Worm (Caenorhabditis elegans): ENCODE measurements around the gene F23A7.5.
A peak's percentile ranks its signal among the peaks of the same experiment; 100 is the strongest.

Gene F23A7.5

DNA sequence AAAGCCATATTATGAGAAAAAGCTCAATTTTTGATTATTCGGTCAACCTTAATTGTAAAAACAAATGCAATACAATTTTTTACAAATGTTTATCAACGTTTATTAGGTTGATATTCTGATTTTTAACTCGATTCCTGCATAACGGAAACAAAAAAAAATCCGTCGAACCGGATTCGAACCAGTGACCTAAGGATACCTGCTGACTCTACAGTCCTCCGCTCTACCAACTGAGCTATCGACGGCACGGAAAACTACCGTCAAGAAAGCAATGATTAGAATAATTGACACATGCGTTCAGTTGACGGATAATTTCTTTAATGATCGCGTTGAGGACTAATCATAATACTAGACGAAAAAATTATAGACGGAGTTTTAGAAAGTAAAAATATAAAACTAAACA, 20.1 kb upstream of the F23A7.5 start (continued):
- TF ChIP-seq nhr-10 (tag; optimal IDR thresholded peaks at IDR 0.05) (no peak), skn-1 (tag; optimal IDR thresholded peaks at IDR 0.05) (no peak), nhr-102 (tag; optimal IDR thresholded peaks at IDR 0.05) (no peak), nhr-41 (GFP tag; IDR thresholded peaks at IDR 0.05) (peak; percentile 41; the same call in 1 of the 2 replicates), hlh-11 (tag; optimal IDR thresholded peaks at IDR 0.05) (no peak), hlh-30 (tag; optimal IDR thresholded peaks at IDR 0.05; ENCODE audit: insufficient read depth) (no peak), mes-2 (tag; optimal IDR thresholded peaks at IDR 0.05; ENCODE audit: poor library complexity, severe bottlenecking) (peak; percentile 22), nhr-28 (tag; optimal IDR thresholded peaks at IDR 0.05) (no peak), lin-38 (GFP tag; IDR thresholded peaks at IDR 0.05) (peak; percentile 37), T26A8.4 (GFP tag; IDR thresholded peaks at IDR 0.05) (no peak), ceh-44 (GFP tag; IDR thresholded peaks at IDR 0.05) (no peak), F10B5.3 (tag; optimal IDR thresholded peaks at IDR 0.05) (no peak)

ce11 chrX:16209122-16209521, 19.6 kb upstream of the F23A7.5 start:
- TF ChIP-seq madf-5 (GFP tag; IDR thresholded peaks at IDR 0.05) (no peak), dpl-1 (GFP tag; optimal IDR thresholded peaks at IDR 0.05) (no peak), aha-1 (tag) (no peak), nhr-41 (GFP tag; IDR thresholded peaks at IDR 0.05) (0 out of 2 replicates have a peak, but pooled peaks have one; percentile 9), unc-62 (GFP tag; optimal IDR thresholded peaks at IDR 0.05 in 1 of 2) (peak in 1 of 2 experiments; percentile 27), unc-62 (tag; optimal IDR thresholded peaks at IDR 0.05) (no peak), lim-7 (GFP tag; IDR thresholded peaks at IDR 0.05) (peak; percentile 55)

DNA sequence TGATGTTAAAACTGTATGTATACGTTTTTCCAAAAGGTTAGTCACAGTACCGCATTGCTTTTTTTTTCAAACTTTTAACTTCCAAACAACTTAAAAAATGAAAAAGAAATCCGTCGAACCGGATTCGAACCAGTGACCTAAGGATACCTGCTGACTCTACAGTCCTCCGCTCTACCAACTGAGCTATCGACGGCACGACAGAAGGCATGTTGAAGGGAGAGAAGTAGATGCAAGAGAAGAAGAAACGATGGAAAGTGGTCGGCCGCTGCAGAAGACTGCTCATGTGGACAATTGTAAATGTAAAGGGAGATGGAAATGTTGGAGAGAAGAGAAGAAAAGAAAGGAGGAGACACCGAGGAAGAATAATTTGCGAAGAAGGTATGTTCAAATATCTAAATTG, 19.1 kb upstream of the F23A7.5 start:
- peak; percentile 99 for TF ChIP-seq aha-1 (tag)
- TF ChIP-seq ZK337.2 (GFP tag; IDR thresholded peaks at IDR 0.05), result peak; percentile 90
- TF ChIP-seq vab-7 (GFP tag; IDR thresholded peaks at IDR 0.05), result peak; percentile 97
- TF ChIP-seq sdz-12 (GFP tag; optimal IDR thresholded peaks at IDR 0.05), result peak; percentile 45
- peak in 1 of 2 experiments; percentile 48 for TF ChIP-seq hif-1 (tag; optimal IDR thresholded peaks at IDR 0.05)
- peak; percentile 90 for TF ChIP-seq nhr-6 (tag; optimal IDR thresholded peaks at IDR 0.05)
- peak; percentile 93 for TF ChIP-seq ceh-20 (GFP tag; IDR thresholded peaks at IDR 0.05)
- TF ChIP-seq mxl-3 (GFP tag; optimal IDR thresholded peaks at IDR 0.05), result peak; percentile 75
- TF ChIP-seq F37D6.2 (tag; optimal IDR thresholded peaks at IDR 0.05), result peak; percentile 93
- peak; percentile 90 for TF ChIP-seq lin-1 (GFP tag; IDR thresholded peaks at IDR 0.05)
- no peak for TF ChIP-seq skn-1 (tag; optimal IDR thresholded peaks at IDR 0.05)
- no peak for TF ChIP-seq daf-12 (tag; optimal IDR thresholded peaks at IDR 0.05)
- no peak for TF ChIP-seq ceh-28 (tag; optimal IDR thresholded peaks at IDR 0.05)
- TF ChIP-seq dve-1 (tag; optimal IDR thresholded peaks at IDR 0.05; ENCODE audit: insufficient read depth), result peak; percentile 89
- peak; percentile 76 for TF ChIP-seq nhr-48 (tag; optimal IDR thresholded peaks at IDR 0.05)
- peak; percentile 39 for TF ChIP-seq F49E8.2 (tag; optimal IDR thresholded peaks at IDR 0.05; ENCODE audit: borderline replicate concordance)
- TF ChIP-seq aly-2 (tag; optimal IDR thresholded peaks at IDR 0.05), result no peak
- peak; percentile 59 for TF ChIP-seq dpl-1 (GFP tag; optimal IDR thresholded peaks at IDR 0.05)
- TF ChIP-seq saeg-2 (GFP tag; IDR thresholded peaks at IDR 0.05), result peak; percentile 96
- TF ChIP-seq madf-5 (GFP tag; IDR thresholded peaks at IDR 0.05), result peak; percentile 86 to 94
- peak; percentile 57 for TF ChIP-seq gei-8 (GFP tag; optimal IDR thresholded peaks at IDR 0.05)
- peak; percentile 99 for TF ChIP-seq egl-43 (GFP tag; IDR thresholded peaks at IDR 0.05)
- peak; percentile 93 for TF ChIP-seq mep-1 (tag; optimal IDR thresholded peaks at IDR 0.05)
- no peak for TF ChIP-seq tag-97 (GFP tag; IDR thresholded peaks at IDR 0.05)
- TF ChIP-seq lim-7 (GFP tag; IDR thresholded peaks at IDR 0.05), result peak; percentile 96
- peak; percentile 80 for TF ChIP-seq lin-13 (GFP tag; optimal IDR thresholded peaks at IDR 0.05)
- no peak for TF ChIP-seq fos-1 (tag; optimal IDR thresholded peaks at IDR 0.05)
- TF ChIP-seq nhr-102 (tag; optimal IDR thresholded peaks at IDR 0.05), result peak; percentile 95
- TF ChIP-seq zip-11 (GFP tag; IDR thresholded peaks at IDR 0.05), result peak; percentile 86
- TF ChIP-seq nhr-28 (tag; optimal IDR thresholded peaks at IDR 0.05), result peak; percentile 62
- TF ChIP-seq lir-3 (tag; optimal IDR thresholded peaks at IDR 0.05), result peak; percentile 79
- TF ChIP-seq Y5F2A.4 (GFP tag; optimal IDR thresholded peaks at IDR 0.05), result peak; percentile 87
- TF ChIP-seq mxl-2 (GFP tag; conservative IDR thresholded peaks at IDR 0.05), result peak; percentile 75
- peak; percentile 82 for TF ChIP-seq nhr-77 (tag; optimal IDR thresholded peaks at IDR 0.05)
- peak; percentile 67 for TF ChIP-seq jun-1 (tag; optimal IDR thresholded peaks at IDR 0.05)
- TF ChIP-seq php-3 (GFP tag; IDR thresholded peaks at IDR 0.05), result peak; percentile 79
- TF ChIP-seq dmd-8 (GFP tag; IDR thresholded peaks at IDR 0.05), result peak; percentile 97
